Worm (Caenorhabditis elegans) whole organism, young adult: ENCODE data around the gene nlp-51.

Source experiments
- F10E7.11 ChIP-seq: sonication (generic microtip); optimal IDR thresholded peaks from 2 replicates; lab custom pipeline; 2017; ENCODE audit warnings: mild to moderate bottlenecking, missing genetic modification characterization, moderate library complexity, missing compliant biosample characterization
- F57A8.1 ChIP-seq: fragments of 200-800 bp; sonication (Bioruptor generic); optimal IDR thresholded peaks from 2 replicates; lab custom pipeline; 2018; ENCODE audit warnings: mild to moderate bottlenecking, missing genetic modification characterization, moderate library complexity, missing compliant biosample characterization
- F57C9.4 ChIP-seq: sonication (generic microtip); optimal IDR thresholded peaks from 2 replicates; lab custom pipeline; 2017; ENCODE audit warnings: mild to moderate bottlenecking, missing genetic modification characterization, missing compliant biosample characterization
- K12H6.12 ChIP-seq: fragments of 200-800 bp; sonication (Bioruptor generic); optimal IDR thresholded peaks from 2 replicates; lab custom pipeline; 2018; ENCODE audit warnings: mild to moderate bottlenecking, missing genetic modification characterization, missing compliant biosample characterization
- T26A5.8 ChIP-seq: sonication (generic microtip); optimal IDR thresholded peaks from 2 replicates; lab custom pipeline; 2016; ENCODE audit warnings: missing genetic modification characterization, missing compliant biosample characterization
- Y56A3A.18 ChIP-seq: fragments of 200-800 bp; sonication (Bioruptor generic); IDR thresholded peaks from 2 replicates; pipeline ENCODE4 v1.3.6; 2022; ENCODE audit warnings: missing genetic modification reagents, missing genetic modification characterization, missing compliant biosample characterization
- Y67H2A.10 ChIP-seq: fragments of 200-800 bp; sonication (Bioruptor generic); conservative IDR thresholded peaks from 2 replicates; pipeline ENCODE4 v1.3.6; 2022; ENCODE audit warnings: missing genetic modification reagents, missing genetic modification characterization, missing compliant biosample characterization
- akir-1 ChIP-seq: fragments of 200-800 bp; sonication (Bioruptor generic); optimal IDR thresholded peaks from 2 replicates; lab custom pipeline; 2018; ENCODE audit warnings: mild to moderate bottlenecking, missing genetic modification characterization, moderate library complexity, missing compliant biosample characterization
- athp-1 ChIP-seq: sonication (generic microtip); optimal IDR thresholded peaks from 2 replicates; lab custom pipeline; 2017; ENCODE audit warnings: mild to moderate bottlenecking, missing genetic modification characterization, missing compliant biosample characterization
- bed-1 ChIP-seq: fragments of 200-800 bp; sonication (Bioruptor generic); IDR thresholded peaks from 2 replicates; pipeline ENCODE4 v1.3.6; 2022; ENCODE audit warnings: missing genetic modification reagents, missing genetic modification characterization, missing compliant biosample characterization
- ceh-27 ChIP-seq: fragments of 200-800 bp; sonication (Bioruptor generic); optimal IDR thresholded peaks from 2 replicates; lab custom pipeline; 2018; ENCODE audit warnings: mild to moderate bottlenecking, missing genetic modification characterization, moderate library complexity, missing compliant biosample characterization
- ceh-91 ChIP-seq: fragments of 200-800 bp; sonication (Bioruptor generic); IDR thresholded peaks from 2 replicates; pipeline ENCODE4 v1.3.6; 2022; ENCODE audit warnings: missing genetic modification reagents, missing genetic modification characterization, missing compliant biosample characterization
- dpl-1 ChIP-seq: fragments of 150-350 bp; optimal IDR thresholded peaks from 2 replicates; lab custom pipeline; 2014; ENCODE audit warnings: missing biosample characterization, missing genetic modification reagents, missing genetic modification characterization
- egrh-3 ChIP-seq: fragments of 200-800 bp; sonication (Bioruptor generic); IDR thresholded peaks from 2 replicates; pipeline ENCODE4 v1.3.6; 2022; ENCODE audit warnings: missing genetic modification reagents, missing genetic modification characterization, missing compliant biosample characterization
- hsf-1 ChIP-seq: fragments of 200-800 bp; sonication (Bioruptor generic); IDR thresholded peaks from 2 replicates; pipeline ENCODE4 v1.3.6; 2022; ENCODE audit warnings: missing genetic modification reagents, missing genetic modification characterization, missing compliant biosample characterization
- lag-1 ChIP-seq: fragments of 200-800 bp; sonication (Bioruptor generic); IDR thresholded peaks from 2 replicates; pipeline ENCODE4 v1.3.6; 2022; ENCODE audit warnings: missing genetic modification reagents, missing genetic modification characterization, missing compliant biosample characterization
- lin-26 ChIP-seq: fragments of 200-800 bp; sonication (Bioruptor generic); IDR thresholded peaks from 2 replicates; pipeline ENCODE4 v1.3.6; 2022; ENCODE audit warnings: missing genetic modification reagents, missing genetic modification characterization, missing compliant biosample characterization
- lin-54 ChIP-seq: fragments of 200-800 bp; sonication (Bioruptor generic); optimal IDR thresholded peaks from 2 replicates; lab custom pipeline; 2018; ENCODE audit warnings: mild to moderate bottlenecking, missing genetic modification characterization, missing compliant biosample characterization
- lir-1 ChIP-seq: fragments of 200-800 bp; sonication (Bioruptor generic); conservative IDR thresholded peaks from 2 replicates; pipeline ENCODE4 v1.3.6; 2022; ENCODE audit warnings: missing genetic modification reagents, missing genetic modification characterization, missing compliant biosample characterization
- lsl-1 ChIP-seq: fragments of 200-800 bp; sonication (Bioruptor generic); optimal IDR thresholded peaks from 2 replicates; lab custom pipeline; 2018; ENCODE audit warnings: mild to moderate bottlenecking, missing genetic modification characterization, moderate library complexity, missing compliant biosample characterization
- madf-3 ChIP-seq: fragments of 200-800 bp; sonication (Bioruptor generic); IDR thresholded peaks from 2 replicates; pipeline ENCODE4 v1.3.6; 2022; ENCODE audit warnings: missing genetic modification reagents, missing genetic modification characterization, missing compliant biosample characterization
- madf-8 ChIP-seq: fragments of 200-800 bp; sonication (Bioruptor generic); conservative IDR thresholded peaks from 2 replicates; pipeline ENCODE4 v1.3.6; 2022; ENCODE audit warnings: missing genetic modification reagents, missing genetic modification characterization, missing compliant biosample characterization
- mcd-1 ChIP-seq: fragments of 200-800 bp; sonication (Bioruptor generic); IDR thresholded peaks from 2 replicates; pipeline ENCODE4 v1.3.6; 2022; ENCODE audit warnings: missing genetic modification reagents, missing genetic modification characterization, missing compliant biosample characterization
- mxl-1 ChIP-seq: sonication (generic microtip); optimal IDR thresholded peaks from 2 replicates; lab custom pipeline; 2016; ENCODE audit warnings: missing genetic modification characterization, missing compliant biosample characterization
- nfya-1 ChIP-seq: sonication (generic microtip); optimal IDR thresholded peaks from 2 replicates; lab custom pipeline; 2017; ENCODE audit warnings: antibody characterized with exemption, missing compliant biosample characterization, missing genetic modification characterization, borderline replicate concordance; ENCODE audit not compliant: insufficient read depth
- nfya-2 ChIP-seq: fragments of 200-800 bp; sonication (Bioruptor generic); IDR thresholded peaks from 2 replicates; pipeline ENCODE4 v1.3.6; 2022; ENCODE audit warnings: missing genetic modification reagents, missing genetic modification characterization, missing compliant biosample characterization
- somi-1 ChIP-seq: fragments of 200-800 bp; sonication (Bioruptor generic); optimal IDR thresholded peaks from 2 replicates; lab custom pipeline; 2018; ENCODE audit warnings: mild to moderate bottlenecking, missing genetic modification characterization, missing compliant biosample characterization
- xnd-1 ChIP-seq: sonication (generic microtip); optimal IDR thresholded peaks from 2 replicates; lab custom pipeline; 2016; ENCODE audit warnings: missing genotype, missing genetic modification reagents, missing genetic modification characterization, missing compliant biosample characterization
- zfh-2 ChIP-seq: fragments of 200-800 bp; sonication (Bioruptor generic); conservative IDR thresholded peaks from 2 replicates; pipeline ENCODE4 v1.3.6; 2022; ENCODE audit warnings: missing genetic modification reagents, missing genetic modification characterization, missing compliant biosample characterization
- ztf-6 ChIP-seq: fragments of 200-800 bp; sonication (Bioruptor generic); IDR thresholded peaks from 2 replicates; pipeline ENCODE4 v1.3.6; 2022; ENCODE audit warnings: missing genetic modification reagents, missing genetic modification characterization, missing compliant biosample characterization

The nlp-51 gene

ce11 chrII:11343300-11343869, 23.9 kb upstream of the nlp-51 start, which contains the start of gene lgc-20:
TSS of gene lgc-20 (minus strand) at chrII:11343610.
- TF ChIP-seq lin-26 (GFP tag; lab: Robert Waterston, UW) (peak; percentile 59; the same call in 1 of the 2 replicates), hsf-1 (GFP tag; lab: Robert Waterston, UW) (peak; percentile 58; the same call in 1 of the 2 replicates), nfya-1 (tag; lab: Kevin White, UChicago) (no peak), ceh-91 (GFP tag; lab: Robert Waterston, UW) (0 out of 2 replicates have a peak, but pooled peaks have one; percentile 4), akir-1 (GFP tag; lab: Kevin White, UChicago) (no peak), Y67H2A.10 (GFP tag; lab: Robert Waterston, UW) (no peak), madf-3 (GFP tag; lab: Robert Waterston, UW) (0 out of 2 replicates have a peak, but pooled peaks have one; percentile 18)

ce11 chrII:11339507-11339906, 20.0 kb upstream of the nlp-51 start, which contains the start of gene rmd-3:
TSS of gene rmd-3 (minus strand) at chrII:11339607.
- no peak for TF ChIP-seq ztf-6 (GFP tag; lab: Robert Waterston, UW)
- no peak for TF ChIP-seq K12H6.12 (tag; lab: Kevin White, UChicago)
- no peak for TF ChIP-seq lsl-1 (GFP tag; lab: Kevin White, UChicago)
- no peak for TF ChIP-seq Y56A3A.18 (GFP tag; lab: Robert Waterston, UW)
- no peak for TF ChIP-seq mxl-1 (tag; lab: Kevin White, UChicago)
- no peak for TF ChIP-seq lin-26 (GFP tag; lab: Robert Waterston, UW)
- no peak for TF ChIP-seq F57C9.4 (tag; lab: Kevin White, UChicago)
- no peak for TF ChIP-seq athp-1 (tag; lab: Kevin White, UChicago)
- TF ChIP-seq ceh-27 = no peak
- TF ChIP-seq lir-1 (GFP tag; lab: Robert Waterston, UW) = no peak
- no peak for TF ChIP-seq madf-8

- TF ChIP-seq F57A8.1 (GFP tag; lab: Kevin White, UChicago) (no peak), dpl-1 (no peak), Y56A3A.18 (GFP tag; lab: Robert Waterston, UW) (no peak), athp-1 (tag; lab: Kevin White, UChicago) (no peak), K12H6.12 (tag; lab: Kevin White, UChicago) (no peak), somi-1 (GFP tag; lab: Kevin White, UChicago) (no peak), egrh-3 (GFP tag; lab: Robert Waterston, UW) (no peak), lag-1 (GFP tag; lab: Robert Waterston, UW) (no peak), nfya-2 (GFP tag; lab: Robert Waterston, UW) (no peak), mcd-1 (GFP tag; lab: Robert Waterston, UW) (no peak), madf-8 (no peak), lin-54 (GFP tag; lab: Kevin White, UChicago) (no peak), T26A5.8 (tag; lab: Kevin White, UChicago) (no peak), ceh-91 (GFP tag; lab: Robert Waterston, UW) (no peak), F10E7.11 (no peak), xnd-1 (no peak)
Observed at ce11 chrII:11337497-11338040, 18.1 kb upstream of the nlp-51 start, which contains the start of gene sqt-1. TSS of gene sqt-1 (minus strand) at chrII:11337837.

- peak; percentile 81 for TF ChIP-seq zfh-2 (GFP tag; lab: Robert Waterston, UW)
- 0 out of 2 replicates have a peak, but pooled peaks have one; percentile 20 for TF ChIP-seq bed-1 (GFP tag; lab: Robert Waterston, UW)
- no peak for TF ChIP-seq F57A8.1 (GFP tag; lab: Kevin White, UChicago)
- TF ChIP-seq egrh-3 (GFP tag; lab: Robert Waterston, UW) = peak; percentile 8; the same call in 1 of the 2 replicates
Observed at ce11 chrII:11336640-11337241, 17.2 kb upstream of the nlp-51 start.
